Worm (Caenorhabditis elegans): ENCODE measurements around the gene chc-1.
"Not testable (repeated sequence)": the region's sequence is repeated elsewhere in the genome, so short reads cannot be mapped to it uniquely, and the experiment has no call there.

chc-1 gene

ce11 chrIII:10218587-10218986 is 15.0 kb downstream of the chc-1 start, which contains the start of the genes rde-4 and cox-14 (continued):
- no peak for TF ChIP-seq Y55F3AM.14 (GFP tag; optimal IDR thresholded peaks at IDR 0.05)
- peak; percentile 55 for TF ChIP-seq snpc-4 (tag; optimal IDR thresholded peaks at IDR 0.05)
- TF ChIP-seq unc-39 (tag; optimal IDR thresholded peaks at IDR 0.05): no peak
- peak; percentile 86 for TF ChIP-seq nhr-25 (tag; optimal IDR thresholded peaks at IDR 0.05)
- TF ChIP-seq sem-4 (tag; optimal IDR thresholded peaks at IDR 0.05): peak; percentile 72
- TF ChIP-seq ceh-16 (tag; optimal IDR thresholded peaks at IDR 0.05): peak; percentile 25
- peak; percentile 91 for TF ChIP-seq C34F6.9 (tag; optimal IDR thresholded peaks at IDR 0.05)
- TF ChIP-seq sma-9 (GFP tag; optimal IDR thresholded peaks at IDR 0.05): no peak
- TF ChIP-seq sma-9 (tag; optimal IDR thresholded peaks at IDR 0.05): no peak
- TF ChIP-seq gmeb-1 (tag; optimal IDR thresholded peaks at IDR 0.05): peak; percentile 91
- TF ChIP-seq alr-1 (tag; optimal IDR thresholded peaks at IDR 0.05): no peak
- no peak for TF ChIP-seq dmd-4 (tag; optimal IDR thresholded peaks at IDR 0.05)
- no peak for TF ChIP-seq nhr-23 (tag; optimal IDR thresholded peaks at IDR 0.05)
- TF ChIP-seq ztf-4 (tag; optimal IDR thresholded peaks at IDR 0.05): peak; percentile 1
- TF ChIP-seq R02D3.7 (tag; optimal IDR thresholded peaks at IDR 0.05): peak; percentile 5

DNA sequence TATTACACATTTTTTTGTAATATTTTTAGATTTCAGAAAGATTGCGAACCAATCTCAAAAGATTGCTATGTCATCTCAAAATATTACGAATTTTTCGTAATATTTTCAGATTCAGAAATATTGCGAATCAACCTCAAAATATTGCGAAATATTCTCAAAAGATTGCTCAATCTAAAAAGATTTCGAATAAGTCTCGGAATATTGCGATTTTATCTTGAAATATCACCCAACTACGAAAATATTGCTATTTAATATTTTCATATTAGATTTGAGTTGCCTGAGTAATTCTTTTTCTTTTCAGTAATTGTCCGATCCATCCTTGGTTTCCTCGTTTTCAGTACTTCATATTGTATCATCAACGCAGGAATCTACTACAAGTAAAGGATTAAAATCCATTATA is 18.2 kb downstream of the chc-1 start, which contains the start of gene Y70G10A.4:
TSS of gene Y70G10A.4 (plus strand) at position 301 of the 400 bp plus-strand sequence.
- TF ChIP-seq crh-2, dmd-4, nhr-11 (tag; optimal IDR thresholded peaks at IDR 0.05): not testable (repeated sequence)

ce11 chrIII:10231641-10232040 is 28.0 kb downstream of the chc-1 start:
- TF ChIP-seq dmd-4 (tag; optimal IDR thresholded peaks at IDR 0.05) (no peak), ZK546.5 (tag; optimal IDR thresholded peaks at IDR 0.05) (no peak), ceh-16 (tag; optimal IDR thresholded peaks at IDR 0.05) (no peak), unc-39 (tag; optimal IDR thresholded peaks at IDR 0.05) (no peak), ztf-4 (tag; optimal IDR thresholded peaks at IDR 0.05) (no peak), lin-13 (GFP tag; optimal IDR thresholded peaks at IDR 0.05) (no peak), nhr-21 (tag; optimal IDR thresholded peaks at IDR 0.05) (no peak), C34F6.9 (tag; optimal IDR thresholded peaks at IDR 0.05) (no peak), elt-3 (tag; optimal IDR thresholded peaks at IDR 0.05) (no peak), mab-5 (tag; optimal IDR thresholded peaks at IDR 0.05) (no peak), nhr-11 (tag; optimal IDR thresholded peaks at IDR 0.05) (no peak), lsy-2 (tag; optimal IDR thresholded peaks at IDR 0.05) (no peak), crh-2 (tag; optimal IDR thresholded peaks at IDR 0.05) (no peak), aly-2 (tag; optimal IDR thresholded peaks at IDR 0.05) (no peak), nhr-129 (tag; optimal IDR thresholded peaks at IDR 0.05) (no peak), elt-1 (tag; optimal IDR thresholded peaks at IDR 0.05) (no peak), unc-55 (GFP tag; optimal IDR thresholded peaks at IDR 0.05) (no peak), nhr-25 (tag; optimal IDR thresholded peaks at IDR 0.05) (no peak)

DNA sequence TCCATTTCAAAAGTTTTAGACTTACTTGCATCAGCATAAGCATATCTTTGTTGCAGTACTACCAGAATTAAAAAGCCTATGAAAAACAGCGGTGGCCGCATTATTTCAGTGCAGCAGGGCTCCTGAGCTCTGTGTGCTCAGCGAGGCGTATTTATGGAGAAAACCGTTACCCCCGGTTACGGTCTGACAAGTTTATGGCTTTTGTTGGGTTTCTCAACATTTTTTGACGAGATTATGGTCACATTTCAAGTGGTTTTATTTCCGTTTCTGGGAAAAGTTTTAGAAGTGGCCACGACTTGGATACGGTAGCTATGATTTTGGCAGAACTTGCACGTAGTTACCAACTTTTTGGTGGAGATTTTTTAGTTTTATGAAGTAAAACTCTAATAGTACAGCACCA is 30.4 kb downstream of the chc-1 start, which contains the start of gene paml-1:
TSS of gene paml-1 (minus strand) at position 101 of the 400 bp plus-strand sequence.
- TF ChIP-seq elt-3 (tag; optimal IDR thresholded peaks at IDR 0.05): no peak
- no peak for TF ChIP-seq lin-39 (tag; optimal IDR thresholded peaks at IDR 0.05)
- TF ChIP-seq ceh-82 (tag; optimal IDR thresholded peaks at IDR 0.05): no peak
- no peak for TF ChIP-seq R02D3.7 (tag; optimal IDR thresholded peaks at IDR 0.05)
- no peak for TF ChIP-seq sem-4 (tag; optimal IDR thresholded peaks at IDR 0.05)
- TF ChIP-seq ztf-4 (tag; optimal IDR thresholded peaks at IDR 0.05): no peak
- TF ChIP-seq nhr-237 (tag; optimal IDR thresholded peaks at IDR 0.05): no peak

- peak; percentile 9 for TF ChIP-seq fos-1 (tag; optimal IDR thresholded peaks at IDR 0.05)
- peak; percentile 11 for TF ChIP-seq nhr-21 (tag; optimal IDR thresholded peaks at IDR 0.05)
- no peak for TF ChIP-seq ztf-1 (GFP tag; conservative IDR thresholded peaks at IDR 0.05)
Observed at ce11 chrIII:10236291-10236871, 32.8 kb downstream of the chc-1 start.
